Worm (Caenorhabditis elegans): ENCODE results near the gene srd-63.
A peak's percentile ranks its signal among the peaks of the same experiment; 100 is the strongest.

The srd-63 gene

ce11 chrV:16395739-16396138 is 2.1 kb upstream of the srd-63 start, which contains the start of gene F13A7.12:
F13A7.12 (plus strand) TSS chrV:16396039.
- no peak for TF ChIP-seq unc-86 (tag; optimal IDR thresholded peaks at IDR 0.05)
- TF ChIP-seq eyg-1 (tag; optimal IDR thresholded peaks at IDR 0.05) = no peak
- TF ChIP-seq gmeb-2 (tag; optimal IDR thresholded peaks at IDR 0.05) = no peak
- TF ChIP-seq ceh-24 (tag; optimal IDR thresholded peaks at IDR 0.05) = no peak
- no peak for TF ChIP-seq ceh-18 (tag; optimal IDR thresholded peaks at IDR 0.05)
- no peak for TF ChIP-seq ceh-6 (GFP tag; optimal IDR thresholded peaks at IDR 0.05)
- TF ChIP-seq sox-4 (tag; optimal IDR thresholded peaks at IDR 0.05) = no peak
- no peak for TF ChIP-seq pqm-1 (tag; optimal IDR thresholded peaks at IDR 0.05)
- TF ChIP-seq K09A11.1 (tag; optimal IDR thresholded peaks at IDR 0.05; ENCODE audit: insufficient read depth) = no peak
- TF ChIP-seq fkh-10 (GFP tag; optimal IDR thresholded peaks at IDR 0.05) = no peak
- no peak for TF ChIP-seq ceh-22 (tag; optimal IDR thresholded peaks at IDR 0.05)
- no peak for TF ChIP-seq madf-2 (tag; optimal IDR thresholded peaks at IDR 0.05)
- TF ChIP-seq F13H6.1 (tag; optimal IDR thresholded peaks at IDR 0.05) = no peak
- no peak for TF ChIP-seq ama-1 (optimal IDR thresholded peaks at IDR 0.05)
- TF ChIP-seq Y22D7AL.16 (tag; optimal IDR thresholded peaks at IDR 0.05) = no peak
- TF ChIP-seq hlh-13 (GFP tag; optimal IDR thresholded peaks at IDR 0.05) = no peak

DNA sequence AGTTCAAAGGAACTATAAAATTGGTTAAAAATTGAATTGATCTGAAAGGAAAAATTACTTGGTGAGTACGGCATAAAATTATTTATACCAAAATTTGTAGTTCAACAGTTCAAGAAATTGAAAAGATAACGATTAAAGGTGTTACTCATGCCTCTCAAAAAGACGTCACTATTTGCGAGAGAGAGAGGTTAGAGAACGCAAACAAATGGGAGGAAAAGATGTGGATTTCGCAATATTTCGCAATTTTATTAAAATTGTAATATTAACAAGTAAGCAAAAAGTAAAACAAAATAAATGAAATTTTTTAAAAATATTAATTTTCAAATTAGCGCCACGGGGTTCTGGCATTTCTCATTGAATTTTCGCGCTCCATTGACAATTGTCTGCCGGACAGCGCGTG is 1.5 kb upstream of the srd-63 start, which contains the start of gene F13A7.11:
TSS of gene F13A7.11 (minus strand) at position 174 of the 400 bp plus-strand sequence.
- TF ChIP-seq elt-2 (tag; optimal IDR thresholded peaks at IDR 0.05) (peak; percentile 4), eyg-1 (tag; optimal IDR thresholded peaks at IDR 0.05) (no peak)

DNA sequence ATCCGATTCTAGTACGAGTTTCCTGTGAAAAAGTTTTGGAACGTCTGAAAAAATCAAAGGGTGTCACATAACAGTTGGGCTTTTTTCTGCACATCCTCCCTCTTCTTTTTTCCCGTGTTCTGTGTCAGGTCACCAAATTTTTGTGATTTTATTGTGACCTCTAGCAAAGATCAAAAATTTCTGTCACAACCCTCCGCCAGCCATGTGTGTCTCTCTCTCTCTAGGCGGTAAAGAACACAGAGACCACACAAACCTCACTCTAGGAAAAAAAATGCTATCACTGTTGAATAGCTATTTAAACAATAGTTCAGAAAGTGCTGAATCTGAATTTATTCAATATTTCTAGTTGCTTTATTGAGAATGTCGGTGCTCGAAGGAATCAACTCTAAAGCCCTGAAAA is 3.0 kb downstream of the srd-63 start, which contains the start of gene gst-44:
TSS of gene gst-44 (plus strand) at position 237 of the 400 bp plus-strand sequence.
- TF ChIP-seq syd-9 (tag; optimal IDR thresholded peaks at IDR 0.05) (no peak), lin-11 (tag; optimal IDR thresholded peaks at IDR 0.05) (no peak), ceh-19 (GFP tag; optimal IDR thresholded peaks at IDR 0.05) (no peak), madf-2 (tag; optimal IDR thresholded peaks at IDR 0.05) (no peak), mec-3 (tag; optimal IDR thresholded peaks at IDR 0.05; ENCODE audit: borderline replicate concordance) (no peak), unc-55 (GFP tag; optimal IDR thresholded peaks at IDR 0.05) (no peak), pag-3 (tag; optimal IDR thresholded peaks at IDR 0.05; ENCODE audit: borderline replicate concordance) (no peak), hlh-15 (tag; optimal IDR thresholded peaks at IDR 0.05) (no peak), zip-5 (tag; optimal IDR thresholded peaks at IDR 0.05) (no peak)

- TF ChIP-seq nhr-232 (tag; optimal IDR thresholded peaks at IDR 0.05) (no peak), sox-2 (GFP tag; IDR thresholded peaks at IDR 0.05) (no peak), odd-2 (tag; optimal IDR thresholded peaks at IDR 0.05) (no peak), T23F11.4 (GFP tag; optimal IDR thresholded peaks at IDR 0.05) (no peak), ttx-3 (tag; optimal IDR thresholded peaks at IDR 0.05) (no peak), nfya-1 (tag; optimal IDR thresholded peaks at IDR 0.05) (no peak), lin-11 (tag; optimal IDR thresholded peaks at IDR 0.05) (no peak), unc-42 (tag; optimal IDR thresholded peaks at IDR 0.05) (no peak), ceh-34 (tag; optimal IDR thresholded peaks at IDR 0.05) (no peak), hlh-15 (tag; optimal IDR thresholded peaks at IDR 0.05) (no peak), pax-1 (tag; optimal IDR thresholded peaks at IDR 0.05) (no peak), syd-9 (tag; optimal IDR thresholded peaks at IDR 0.05) (no peak), dmd-4 (tag; optimal IDR thresholded peaks at IDR 0.05; ENCODE audit: borderline replicate concordance) (no peak), ceh-2 (tag; optimal IDR thresholded peaks at IDR 0.05) (no peak), hlh-30 (tag; optimal IDR thresholded peaks at IDR 0.05; ENCODE audit: insufficient read depth) (no peak)
Measured at ce11 chrV:16388268-16388667, 5.4 kb downstream of the srd-63 start, which contains the start of gene sri-65. sri-65 (minus strand) TSS chrV:16388368.
